Fruit fly (Drosophila melanogaster) whole organism, pupa: ENCODE data around the gene yellow-k.

Experiments used
- CG14655 ChIP-seq: fragments of 200-800 bp; sonication (Bioruptor generic); optimal IDR thresholded peaks from 3 replicates; lab custom pipeline; 2017; ENCODE audit warnings: mild to moderate bottlenecking, missing biosample characterization, missing genetic modification reagents, missing genetic modification characterization
- CG15710 ChIP-seq: fragments of 200-800 bp; sonication (Bioruptor generic); optimal IDR thresholded peaks from 2 replicates; lab custom pipeline; 2018; ENCODE audit warnings: missing biosample characterization, mild to moderate bottlenecking, missing genetic modification characterization, moderate library complexity
- CG4496 ChIP-seq: fragments of 200-800 bp; sonication (Bioruptor generic); IDR thresholded peaks from 3 replicates; pipeline ENCODE4 v1.3.6; 2022; ENCODE audit warnings: missing biosample characterization, missing genetic modification characterization
- CG8159 ChIP-seq: fragments of 200-800 bp; sonication (Bioruptor generic); optimal IDR thresholded peaks from 3 replicates; lab custom pipeline; 2018; ENCODE audit warnings: missing biosample characterization, mild to moderate bottlenecking, missing genetic modification characterization, moderate library complexity
- Pif1A ChIP-seq: fragments of 200-800 bp; sonication (Bioruptor generic); optimal IDR thresholded peaks from 3 replicates; lab custom pipeline; 2016; ENCODE audit warnings: missing biosample characterization, missing genetic modification characterization
- rn ChIP-seq: fragments of 200-800 bp; sonication (Bioruptor generic); IDR thresholded peaks from 2 replicates; pipeline ENCODE4 v1.3.6; 2022; ENCODE audit warnings: missing biosample characterization, missing genetic modification characterization

DNA sequence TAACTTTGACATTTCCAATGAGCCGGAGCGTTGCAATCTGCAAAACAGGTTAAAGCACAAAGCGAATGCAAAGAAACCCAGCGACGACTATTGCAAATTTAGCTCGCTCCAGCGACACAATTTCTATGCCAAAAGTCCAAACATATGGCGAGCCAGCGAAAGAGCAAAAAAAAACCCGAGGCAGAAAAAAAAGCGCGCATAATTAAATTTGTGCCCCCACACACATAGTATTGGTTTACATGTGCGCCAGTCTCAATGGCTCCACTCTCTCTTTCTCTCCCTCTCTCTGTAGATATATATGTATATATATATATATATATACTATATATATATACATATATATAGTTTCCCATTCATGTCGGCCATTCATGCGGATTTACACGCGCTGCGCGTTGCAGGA lies 20.3 kb downstream of the yellow-k start:
- no peak for TF ChIP-seq CG15710 (tag; lab: Kevin White, UChicago)
- TF ChIP-seq rn (GFP tag; lab: Robert Waterston, UW): no peak
- TF ChIP-seq CG14655: peak; percentile 1
- no peak for TF ChIP-seq Pif1A
- TF ChIP-seq CG8159: no peak
- TF ChIP-seq CG4496 (GFP tag; lab: Robert Waterston, UW): no peak
